Fruit fly (Drosophila melanogaster): ENCODE results near the gene CG42233.

The CG42233 gene

dm6 chr3R:31805228-31805738 lies at the start of gene CG42233, which contains the start of gene CG1971 (continued):
- TF ChIP-seq Mad (GFP tag; optimal IDR thresholded peaks at IDR 0.05) (peak; percentile 22), CG13287 (GFP tag; IDR thresholded peaks at IDR 0.05; ENCODE audit: partially characterized antibody) (peak; percentile 61), CG12104 (GFP tag; optimal IDR thresholded peaks at IDR 0.05) (no peak), dpn (GFP tag; optimal IDR thresholded peaks at IDR 0.05) (no peak), Myb (GFP tag; optimal IDR thresholded peaks at IDR 0.05) (no peak), CG4854 (GFP tag; optimal IDR thresholded peaks at IDR 0.05) (no peak), CG3407 (GFP tag; optimal IDR thresholded peaks at IDR 0.05) (no peak), vvl (GFP tag; IDR thresholded peaks at IDR 0.05) (peak; percentile 60; the same call in 1 of the 2 replicates), MESR4 (GFP tag; optimal IDR thresholded peaks at IDR 0.05) (peak; percentile 19), ap (GFP tag; IDR thresholded peaks at IDR 0.05) (no peak), Sry-δ (GFP tag; optimal IDR thresholded peaks at IDR 0.05) (peak; percentile 30), Doc2 (GFP tag; IDR thresholded peaks at IDR 0.05) (no peak), CG8359 (GFP tag; optimal IDR thresholded peaks at IDR 0.05; ENCODE audit: borderline replicate concordance) (no peak), Bteb2 (GFP tag; optimal IDR thresholded peaks at IDR 0.05) (no peak), CG32532 (GFP tag; IDR thresholded peaks at IDR 0.05) (peak; percentile 34; the same call in 1 of the 2 replicates), CG14710 (tag; optimal IDR thresholded peaks at IDR 0.05) (peak; percentile 49), CG8388 (GFP tag; optimal IDR thresholded peaks at IDR 0.05) (peak; percentile 34), CG10979 (tag; optimal IDR thresholded peaks at IDR 0.05) (peak; percentile 37), CG12769 (tag; optimal IDR thresholded peaks at IDR 0.05) (no peak), ase (GFP tag; IDR thresholded peaks at IDR 0.05) (peak; percentile 36; the same call in 1 of the 3 replicates), pita (GFP tag; optimal IDR thresholded peaks at IDR 0.05) (no peak), Gug (GFP tag; IDR thresholded peaks at IDR 0.05) (peak; percentile 68), zen (tag; optimal IDR thresholded peaks at IDR 0.05) (no peak), Sry-β (GFP tag; optimal IDR thresholded peaks at IDR 0.05) (no peak), CG4282 (GFP tag; optimal IDR thresholded peaks at IDR 0.05) (peak; percentile 73), ranshi (GFP tag; IDR thresholded peaks at IDR 0.05) (0 out of 2 replicates have a peak, but pooled peaks have one; percentile 47), CG16813 (GFP tag; IDR thresholded peaks at IDR 0.05; ENCODE audit: partially characterized antibody) (0 out of 3 replicates have a peak, but pooled peaks have one; percentile 31), maf-S (GFP tag; optimal IDR thresholded peaks at IDR 0.05) (no peak), CG32767 (GFP tag; IDR thresholded peaks at IDR 0.05) (0 out of 2 replicates have a peak, but pooled peaks have one; percentile 35), HLH4C (GFP tag; IDR thresholded peaks at IDR 0.05; ENCODE audit: partially characterized antibody) (no peak), NK7.1 (GFP tag; optimal IDR thresholded peaks at IDR 0.05) (no peak), Scr (GFP tag; IDR thresholded peaks at IDR 0.05; ENCODE audit: partially characterized antibody) (0 out of 2 replicates have a peak, but pooled peaks have one; percentile 11), CG10543 (GFP tag; optimal IDR thresholded peaks at IDR 0.05) (no peak), lola (GFP tag; optimal IDR thresholded peaks at IDR 0.05) (no peak), abd-A (tag; optimal IDR thresholded peaks at IDR 0.05) (no peak), ci (GFP tag; IDR thresholded peaks at IDR 0.05) (peak; percentile 64; the same call in 2 of the 3 replicates), CG12236 (GFP tag; optimal IDR thresholded peaks at IDR 0.05) (no peak), pho (GFP tag; optimal IDR thresholded peaks at IDR 0.05) (peak; percentile 15), CG10431 (GFP tag; optimal IDR thresholded peaks at IDR 0.05) (peak; percentile 54), Opbp (GFP tag; IDR thresholded peaks at IDR 0.05; ENCODE audit: partially characterized antibody) (no peak), CG6175 (GFP tag; IDR thresholded peaks at IDR 0.05) (no peak), CG14441 (GFP tag; IDR thresholded peaks at IDR 0.05) (peak; percentile 52; the same call in 1 of the 2 replicates), CG1647 (GFP tag; optimal IDR thresholded peaks at IDR 0.05) (peak; percentile 12), BtbVII (GFP tag; optimal IDR thresholded peaks at IDR 0.05) (no peak), pnt (GFP tag; optimal IDR thresholded peaks at IDR 0.05) (no peak), pum (GFP tag; optimal IDR thresholded peaks at IDR 0.05) (peak; percentile 31), CG17328 (GFP tag; IDR thresholded peaks at IDR 0.05) (no peak), CG9817 (tag; optimal IDR thresholded peaks at IDR 0.05) (peak; percentile 3), CG11398 (GFP tag; optimal IDR thresholded peaks at IDR 0.05) (no peak)

Measured in whole organism, embryonic.